Worm (Caenorhabditis elegans): ENCODE measurements around the gene haf-8.

- TF ChIP-seq B0310.2 (tag; optimal IDR thresholded peaks at IDR 0.05), result no peak
- no peak for TF ChIP-seq aly-1 (tag; optimal IDR thresholded peaks at IDR 0.05)
- no peak for TF ChIP-seq scrt-1 (GFP tag; IDR thresholded peaks at IDR 0.05)
- TF ChIP-seq ceh-13 (GFP tag; optimal IDR thresholded peaks at IDR 0.05), result no peak
- TF ChIP-seq hmg-4 (GFP tag; optimal IDR thresholded peaks at IDR 0.05), result no peak
- no peak for TF ChIP-seq tra-4 (tag; optimal IDR thresholded peaks at IDR 0.05)
Observed at ce11 chrIV:14715500-14715899, 15.8 kb upstream of the haf-8 start, which contains the start of gene lgc-8.
